Fruit fly (Drosophila melanogaster): ENCODE data around the gene CG34248.

CG34248 gene

DNA sequence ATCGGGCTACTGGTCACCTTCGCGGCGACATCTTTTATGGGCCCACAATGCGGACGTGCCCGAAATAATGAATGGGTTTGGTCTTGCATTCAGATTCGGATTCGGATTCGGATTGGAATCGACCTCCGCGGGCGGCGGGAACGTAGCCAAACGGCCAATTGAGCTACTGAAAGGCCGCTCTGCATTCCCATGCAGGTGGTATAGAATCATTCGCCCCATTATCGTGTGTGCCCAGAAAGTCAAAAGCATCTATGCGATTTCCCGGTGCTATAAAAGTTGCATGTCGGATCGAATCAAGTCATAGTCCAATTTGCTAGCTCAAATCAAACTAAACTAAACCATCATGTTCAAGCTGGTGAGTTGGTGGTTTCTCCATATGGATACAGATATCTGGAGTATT, 1.6 kb downstream of the CG34248 start, which contains the start of gene CG13068:
Gene CG13068, plus strand, starts transcription at position 301 of the 400 bp plus-strand sequence.
- TF ChIP-seq psq (optimal IDR thresholded peaks at IDR 0.05) = no peak
- no peak for TF ChIP-seq ttk (optimal IDR thresholded peaks at IDR 0.05)
- TF ChIP-seq Myc (optimal IDR thresholded peaks at IDR 0.05) = no peak
- no peak for TF ChIP-seq insv (optimal IDR thresholded peaks at IDR 0.05)
- no peak for TF ChIP-seq Sin3A (optimal IDR thresholded peaks at IDR 0.05)
- no peak for TF ChIP-seq h (optimal IDR thresholded peaks at IDR 0.05)

DNA sequence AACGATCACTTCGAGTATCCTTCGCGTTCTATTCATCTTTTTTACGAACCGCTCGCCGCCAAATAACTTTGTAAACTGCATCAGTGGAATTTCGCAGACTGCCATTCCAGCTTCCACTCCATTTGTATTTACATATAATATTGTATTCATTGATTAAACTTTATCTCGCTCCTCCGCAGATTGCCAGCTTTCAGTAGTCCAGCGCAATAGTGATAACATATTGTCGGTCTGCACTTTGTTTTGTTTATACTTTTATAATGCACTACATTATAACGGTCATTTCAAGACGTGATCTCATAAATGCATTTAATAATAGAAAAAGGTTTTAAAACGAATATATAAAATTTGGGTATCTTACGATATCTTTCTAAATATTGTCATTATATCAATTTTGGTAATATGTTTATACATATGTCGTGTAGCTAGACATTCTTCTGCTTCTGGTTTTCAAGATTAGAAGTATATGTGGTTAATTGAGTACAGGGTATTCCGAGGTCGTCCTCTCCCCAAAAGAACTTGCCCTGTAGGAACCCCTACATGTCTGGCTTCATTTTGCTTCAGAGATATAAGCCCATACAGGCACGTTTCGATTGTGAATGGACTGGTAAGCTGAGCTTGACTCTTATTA, 2.5 kb downstream of the CG34248 start, which contains the start of gene CG4950:
Gene CG4950, minus strand, starts transcription at position 51 of the 628 bp plus-strand sequence.
- TF ChIP-seq insv (optimal IDR thresholded peaks at IDR 0.05) (no peak), Myc (optimal IDR thresholded peaks at IDR 0.05) (no peak), ttk (optimal IDR thresholded peaks at IDR 0.05) (no peak), h (optimal IDR thresholded peaks at IDR 0.05) (no peak), Sin3A (optimal IDR thresholded peaks at IDR 0.05) (no peak), psq (optimal IDR thresholded peaks at IDR 0.05) (no peak)

DNA sequence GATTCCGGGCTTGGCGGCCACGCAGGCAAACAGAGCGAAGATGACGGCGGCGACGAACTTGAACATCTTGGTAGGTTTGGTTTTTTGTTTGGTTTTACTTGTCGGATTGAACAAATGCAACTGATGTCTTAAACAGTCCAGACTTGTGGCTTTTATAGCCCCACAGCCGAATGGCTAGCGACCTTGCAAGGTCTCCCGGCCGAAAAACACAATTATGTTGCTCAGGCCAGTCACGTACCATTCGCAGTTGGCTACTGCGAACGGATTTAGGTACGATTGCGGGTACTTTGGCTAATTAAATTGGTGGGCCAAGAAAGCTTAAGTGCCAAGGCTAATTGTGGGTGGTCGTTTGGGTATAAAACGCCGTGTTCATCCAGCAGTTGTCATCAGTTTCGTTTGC, 5.7 kb downstream of the CG34248 start, which contains the start of the genes CG13051 and CG13069:
Gene CG13051, minus strand, starts transcription at position 101 of the 400 bp plus-strand sequence.
Gene CG13069, plus strand, starts transcription at position 386 of the 400 bp plus-strand sequence.
- TF ChIP-seq Sin3A (optimal IDR thresholded peaks at IDR 0.05) (no peak), h (optimal IDR thresholded peaks at IDR 0.05) (no peak), psq (optimal IDR thresholded peaks at IDR 0.05) (no peak), ttk (optimal IDR thresholded peaks at IDR 0.05) (no peak), insv (optimal IDR thresholded peaks at IDR 0.05) (no peak)

DNA sequence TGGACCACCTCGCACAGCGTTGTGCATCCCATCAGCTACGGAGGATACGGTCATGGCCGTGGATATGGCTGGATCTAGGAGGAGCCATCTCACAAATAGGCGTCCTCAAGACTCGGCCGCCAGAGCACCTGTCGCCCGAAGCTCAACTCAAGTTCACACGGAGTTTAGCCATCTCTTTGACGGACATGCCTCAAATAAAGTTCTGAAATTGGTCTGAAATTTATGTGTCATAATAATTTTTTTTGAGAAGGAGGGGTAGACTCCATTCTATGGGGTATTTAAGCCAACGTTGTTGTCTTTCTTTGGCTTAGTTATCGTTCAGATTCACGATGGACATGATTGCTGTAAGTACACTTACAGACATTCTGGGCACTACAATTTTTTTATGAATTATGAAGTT, 7.7 kb downstream of the CG34248 start, which contains the start of gene CG13070:
Gene CG13070, plus strand, starts transcription at position 301 of the 400 bp plus-strand sequence.
- TF ChIP-seq psq (optimal IDR thresholded peaks at IDR 0.05) = no peak
- TF ChIP-seq ttk (optimal IDR thresholded peaks at IDR 0.05) = no peak
- no peak for TF ChIP-seq Sin3A (optimal IDR thresholded peaks at IDR 0.05)
- TF ChIP-seq h (optimal IDR thresholded peaks at IDR 0.05) = no peak
- TF ChIP-seq insv (optimal IDR thresholded peaks at IDR 0.05) = no peak
- TF ChIP-seq Myc (optimal IDR thresholded peaks at IDR 0.05) = no peak

DNA sequence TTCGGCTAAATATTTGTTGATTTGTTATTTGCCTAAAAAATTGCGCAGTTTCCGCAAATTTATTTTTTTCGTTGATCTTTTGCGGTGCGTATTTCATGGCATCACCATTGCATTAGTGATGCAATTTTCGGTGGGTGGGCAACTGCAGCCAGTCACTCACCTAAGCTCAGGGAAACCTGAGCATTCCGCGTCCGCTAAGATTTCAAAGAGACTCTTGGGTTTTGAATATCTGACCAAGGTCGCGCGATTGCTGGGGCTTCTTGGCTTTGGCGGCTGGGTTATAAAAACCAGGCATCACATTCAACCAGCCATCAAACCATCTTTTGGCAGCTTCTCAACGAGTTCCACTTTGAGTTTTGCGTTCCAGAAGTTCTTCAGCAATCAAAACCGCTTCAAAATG, 8.3 kb downstream of the CG34248 start, which contains the start of gene CG13071:
Gene CG13071, plus strand, starts transcription at position 301 of the 400 bp plus-strand sequence.
- no peak for TF ChIP-seq h (optimal IDR thresholded peaks at IDR 0.05)
- no peak for TF ChIP-seq Myc (optimal IDR thresholded peaks at IDR 0.05)
- no peak for TF ChIP-seq ttk (optimal IDR thresholded peaks at IDR 0.05)
- no peak for TF ChIP-seq psq (optimal IDR thresholded peaks at IDR 0.05)
- no peak for TF ChIP-seq Sin3A (optimal IDR thresholded peaks at IDR 0.05)

DNA sequence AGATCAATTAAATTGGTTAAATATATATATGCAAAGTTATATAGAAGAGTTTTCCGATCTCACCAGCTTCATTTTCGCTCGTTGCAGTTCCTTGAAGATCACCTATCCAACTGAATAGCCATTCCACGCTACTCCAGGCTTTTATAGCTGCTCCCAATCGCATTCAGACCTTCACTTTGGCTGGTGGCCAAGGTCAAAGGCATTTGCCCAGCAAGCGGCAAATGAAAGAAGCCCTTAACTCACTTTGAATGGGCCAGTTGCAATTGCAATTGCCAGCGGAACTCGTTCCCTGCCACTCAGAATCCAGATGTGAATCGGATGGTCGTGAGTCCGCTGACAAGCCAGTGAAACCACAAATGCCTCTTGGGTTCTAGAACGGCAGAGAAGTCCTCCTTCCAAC, 9.2 kb downstream of the CG34248 start, which contains the start of gene CG34247:
Gene CG34247, minus strand, starts transcription at position 101 of the 400 bp plus-strand sequence.
- TF ChIP-seq insv (optimal IDR thresholded peaks at IDR 0.05) = no peak
- no peak for TF ChIP-seq Sin3A (optimal IDR thresholded peaks at IDR 0.05)
- no peak for TF ChIP-seq h (optimal IDR thresholded peaks at IDR 0.05)
- TF ChIP-seq ttk (optimal IDR thresholded peaks at IDR 0.05) = no peak
- no peak for TF ChIP-seq Myc (optimal IDR thresholded peaks at IDR 0.05)
- TF ChIP-seq psq (optimal IDR thresholded peaks at IDR 0.05) = no peak

DNA sequence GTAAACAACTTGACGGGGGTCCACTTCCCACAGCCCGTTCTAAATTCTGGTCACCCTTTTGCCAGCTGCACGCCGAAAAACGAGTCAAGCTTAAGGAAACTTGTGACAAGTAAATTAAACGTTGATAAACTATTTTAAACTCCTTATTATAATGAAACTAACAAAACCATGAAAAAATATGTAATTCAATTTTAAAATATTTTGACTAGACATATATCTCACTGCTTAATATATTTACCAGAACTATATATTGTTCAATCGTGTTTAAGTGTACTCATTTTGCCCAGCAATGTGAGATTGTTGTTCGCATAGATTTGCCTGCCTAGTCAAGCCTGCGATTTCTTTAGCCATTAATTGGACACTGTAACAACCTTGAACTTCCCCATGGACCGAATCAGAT, 11.2 kb downstream of the CG34248 start, which contains the start of gene CG13053:
Gene CG13053, minus strand, starts transcription at position 171 of the 400 bp plus-strand sequence.
- TF ChIP-seq insv (optimal IDR thresholded peaks at IDR 0.05) (no peak), h (optimal IDR thresholded peaks at IDR 0.05) (no peak), Sin3A (optimal IDR thresholded peaks at IDR 0.05) (no peak), psq (optimal IDR thresholded peaks at IDR 0.05) (no peak), ttk (optimal IDR thresholded peaks at IDR 0.05) (no peak), Myc (optimal IDR thresholded peaks at IDR 0.05) (no peak)

DNA sequence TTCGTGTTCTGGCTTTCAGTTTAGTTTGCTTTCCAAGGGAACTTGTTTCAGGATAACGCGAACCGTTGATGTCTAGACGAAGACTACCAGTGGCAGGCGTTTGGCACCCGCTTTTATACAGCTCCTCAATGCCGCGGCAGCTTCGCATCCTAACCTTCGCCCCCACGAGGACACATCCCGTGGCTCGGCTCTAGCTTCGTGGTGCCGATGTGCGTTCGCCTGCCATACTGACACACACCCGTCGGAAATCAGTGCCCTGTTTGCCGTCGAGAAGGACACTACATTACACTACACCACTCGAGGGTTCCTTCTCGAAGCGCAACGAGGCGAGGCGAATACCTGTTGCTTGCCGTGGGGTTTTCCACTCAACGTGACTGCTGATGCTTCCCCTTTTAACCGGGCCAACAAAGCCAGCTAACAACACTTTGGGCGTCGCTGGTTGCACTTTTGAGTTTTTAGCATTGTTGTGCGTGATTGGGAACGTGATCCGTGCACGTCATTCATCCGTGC, 13.5 kb downstream of the CG34248 start, which contains the start of gene CG13054:
Gene CG13054, minus strand, starts transcription at position 74 of the 510 bp plus-strand sequence.
- TF ChIP-seq insv (optimal IDR thresholded peaks at IDR 0.05) (no peak), Sin3A (optimal IDR thresholded peaks at IDR 0.05) (no peak), Myc (optimal IDR thresholded peaks at IDR 0.05) (no peak), ttk (optimal IDR thresholded peaks at IDR 0.05) (no peak)

DNA sequence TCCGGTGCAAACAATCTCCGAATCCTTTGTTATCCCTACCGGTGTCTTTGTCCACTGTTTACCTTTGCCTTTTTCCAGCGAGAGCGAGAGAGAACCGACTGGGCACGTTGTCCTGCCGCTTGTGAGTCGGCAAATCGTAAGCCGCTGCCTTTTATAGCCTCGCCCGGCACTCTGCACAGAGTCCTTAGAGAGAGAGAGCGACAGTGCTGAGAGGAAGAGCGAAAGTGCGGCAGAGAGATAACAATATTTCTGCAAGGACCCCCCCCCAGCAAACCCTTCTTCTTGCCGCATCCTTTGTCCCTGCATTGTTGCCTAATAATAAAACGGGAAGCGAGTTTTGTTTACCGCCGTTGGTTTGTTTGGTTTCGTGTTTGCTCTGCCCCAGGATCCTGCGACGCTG, 18.4 kb downstream of the CG34248 start, which contains the start of gene CG13055:
Gene CG13055, minus strand, starts transcription at position 101 of the 400 bp plus-strand sequence.
- TF ChIP-seq Sin3A (optimal IDR thresholded peaks at IDR 0.05) = no peak
- no peak for TF ChIP-seq h (optimal IDR thresholded peaks at IDR 0.05)
- TF ChIP-seq Myc (optimal IDR thresholded peaks at IDR 0.05) = no peak
- TF ChIP-seq insv (optimal IDR thresholded peaks at IDR 0.05) = no peak
- no peak for TF ChIP-seq psq (optimal IDR thresholded peaks at IDR 0.05)
- no peak for TF ChIP-seq ttk (optimal IDR thresholded peaks at IDR 0.05)

DNA sequence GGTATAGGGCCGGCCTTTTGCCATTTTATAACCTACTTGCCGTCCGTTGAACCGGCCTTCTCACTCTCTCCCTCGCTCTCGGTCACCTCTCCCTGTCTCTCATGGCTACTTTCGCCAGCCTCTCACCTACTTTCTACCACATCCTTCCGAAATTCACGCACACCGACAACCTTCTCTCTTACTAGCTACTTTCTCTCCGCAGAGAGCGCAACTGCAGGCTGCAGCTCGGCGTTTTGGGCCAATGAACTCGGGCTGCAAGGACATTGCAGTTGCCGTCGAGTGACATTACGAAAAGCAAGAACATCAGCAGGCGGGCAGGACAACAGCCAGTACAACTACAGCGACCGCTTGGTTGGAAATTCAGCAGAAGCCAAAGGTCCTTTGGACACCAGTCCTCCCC, 29.4 kb downstream of the CG34248 start:
- TF ChIP-seq psq (optimal IDR thresholded peaks at IDR 0.05) (no peak), Sin3A (optimal IDR thresholded peaks at IDR 0.05) (no peak), ttk (optimal IDR thresholded peaks at IDR 0.05) (no peak), insv (optimal IDR thresholded peaks at IDR 0.05) (no peak), Myc (optimal IDR thresholded peaks at IDR 0.05) (no peak), h (optimal IDR thresholded peaks at IDR 0.05) (no peak)

DNA sequence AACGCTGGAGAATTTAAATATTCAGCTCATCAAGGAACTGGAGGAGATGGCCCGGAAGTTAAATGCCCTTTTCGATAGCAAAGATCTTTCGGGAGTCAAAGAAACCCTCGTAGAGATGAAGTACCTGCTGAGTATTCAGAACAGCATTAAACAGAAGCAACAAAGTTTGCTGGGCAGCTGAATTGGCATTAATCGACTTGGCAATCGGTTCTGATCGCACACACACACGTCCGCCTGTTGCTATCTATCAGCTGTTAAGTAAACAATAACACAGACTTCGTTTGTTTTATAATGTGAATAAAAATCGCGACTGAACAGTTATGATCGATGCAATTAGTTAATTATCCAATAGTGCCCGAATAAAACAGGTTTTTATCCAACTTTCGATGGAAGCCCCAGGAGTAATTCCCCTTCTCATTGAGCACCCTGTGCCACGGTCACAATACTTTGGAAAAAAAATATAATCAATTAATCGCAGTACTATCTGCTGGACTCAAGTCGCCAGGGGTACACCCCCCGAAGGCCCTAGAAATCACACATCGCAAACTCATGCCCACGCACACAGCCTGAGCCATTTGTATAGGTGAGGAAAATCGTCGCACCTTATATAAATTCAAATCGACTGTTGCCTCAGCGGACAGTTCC, 36.7 kb downstream of the CG34248 start:
- TF ChIP-seq ttk (optimal IDR thresholded peaks at IDR 0.05) (no peak), insv (optimal IDR thresholded peaks at IDR 0.05) (no peak), Sin3A (optimal IDR thresholded peaks at IDR 0.05) (no peak), psq (optimal IDR thresholded peaks at IDR 0.05) (no peak), h (optimal IDR thresholded peaks at IDR 0.05) (no peak), Myc (optimal IDR thresholded peaks at IDR 0.05) (no peak)

DNA sequence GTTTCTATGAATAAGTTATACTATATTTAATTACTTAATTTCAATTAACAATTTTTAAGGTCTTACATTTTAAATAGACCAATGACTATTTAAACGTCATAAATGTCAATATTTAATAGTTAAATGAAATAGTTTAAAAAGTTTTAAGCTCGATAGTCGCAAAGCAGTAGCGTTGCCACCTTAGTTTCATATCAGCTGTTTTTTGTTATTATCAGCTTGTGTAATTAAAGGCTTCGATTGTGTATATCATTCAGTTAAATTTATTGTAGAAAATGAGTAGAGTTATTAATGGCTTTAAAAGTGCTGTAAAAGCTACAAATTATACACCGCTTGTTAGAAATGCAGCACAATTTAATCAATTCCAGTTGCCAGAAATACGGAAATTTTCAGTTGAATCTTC, 37.8 kb downstream of the CG34248 start, which contains the start of gene Hsc20:
Gene Hsc20, plus strand, starts transcription at position 204 of the 400 bp plus-strand sequence.
- TF ChIP-seq Sin3A (optimal IDR thresholded peaks at IDR 0.05) = no peak
- TF ChIP-seq insv (optimal IDR thresholded peaks at IDR 0.05) = no peak
- no peak for TF ChIP-seq Myc (optimal IDR thresholded peaks at IDR 0.05)
- TF ChIP-seq psq (optimal IDR thresholded peaks at IDR 0.05) = no peak

All from Kc167 (cell line).